Worm (Caenorhabditis elegans): Measurements from ENCODE around the gene ZK742.7.

DNA sequence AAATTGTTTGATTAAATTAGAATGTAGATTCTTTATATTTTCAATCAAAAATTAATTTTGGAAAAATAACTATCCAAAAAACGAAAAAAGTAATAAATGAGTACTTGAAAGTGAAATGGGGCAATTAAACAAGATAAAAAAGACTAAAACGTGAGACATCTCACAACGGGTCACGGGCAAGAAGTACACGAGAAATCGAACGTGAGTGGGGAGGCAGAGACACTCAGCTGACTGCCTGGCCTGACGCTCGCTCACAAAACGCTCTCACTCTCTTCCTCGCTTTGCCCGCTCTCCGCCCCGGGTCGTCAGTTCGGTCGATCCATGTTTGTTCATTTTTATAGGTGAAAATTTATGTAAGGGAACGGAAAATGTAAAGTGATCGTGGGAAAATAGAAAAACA is 50.1 kb downstream of the ZK742.7 start:
- no peak for TF ChIP-seq nhr-76 (tag; optimal IDR thresholded peaks at IDR 0.05)
- no peak for TF ChIP-seq elt-1 (tag; optimal IDR thresholded peaks at IDR 0.05)
- no peak for TF ChIP-seq nhr-11 (tag; optimal IDR thresholded peaks at IDR 0.05)
- no peak for TF ChIP-seq unc-39 (tag; optimal IDR thresholded peaks at IDR 0.05)
- no peak for TF ChIP-seq nhr-25 (tag; optimal IDR thresholded peaks at IDR 0.05)
- no peak for TF ChIP-seq ztf-4 (tag; optimal IDR thresholded peaks at IDR 0.05)
